Worm (Caenorhabditis elegans) whole organism, late embryonic: Measurements from ENCODE around the gene W04E12.5.
"Not testable (repeated sequence)": the region's sequence is repeated elsewhere in the genome, so short reads cannot be mapped to it uniquely, and the experiment has no call there.

Experiments used
- C08G9.2 ChIP-seq: sonication (generic microtip); optimal IDR thresholded peaks from 2 replicates; lab custom pipeline; 2016; ENCODE audit warnings: mild to moderate bottlenecking, missing genetic modification characterization, moderate library complexity, missing compliant biosample characterization
- F13H6.1 ChIP-seq: sonication (generic microtip); optimal IDR thresholded peaks from 2 replicates; lab custom pipeline; 2016; ENCODE audit warnings: missing genetic modification characterization, missing compliant biosample characterization
- K02D7.2 ChIP-seq: sonication (generic microtip); optimal IDR thresholded peaks from 2 replicates; lab custom pipeline; 2017; ENCODE audit warnings: mild to moderate bottlenecking, missing genetic modification characterization, missing compliant biosample characterization
- K09A11.1 ChIP-seq: sonication (generic microtip); optimal IDR thresholded peaks from 2 replicates; lab custom pipeline; 2017; ENCODE audit warnings: antibody characterized with exemption, mild to moderate bottlenecking, missing genetic modification characterization, missing compliant biosample characterization; ENCODE audit not compliant: insufficient read depth
- T23F11.4 ChIP-seq: fragments of 200-800 bp; sonication (Bioruptor generic); optimal IDR thresholded peaks from 2 replicates; lab custom pipeline; 2018; ENCODE audit warnings: mild to moderate bottlenecking, missing genetic modification characterization, missing compliant biosample characterization
- Y22D7AL.16 ChIP-seq: sonication (generic microtip); optimal IDR thresholded peaks from 2 replicates; lab custom pipeline; 2016; ENCODE audit warnings: missing genetic modification characterization, missing compliant biosample characterization
- ahr-1 ChIP-seq: sonication (generic microtip); optimal IDR thresholded peaks from 2 replicates; lab custom pipeline; 2016; ENCODE audit warnings: missing genetic modification characterization, missing compliant biosample characterization
- ceh-14 ChIP-seq: sonication (generic microtip); optimal IDR thresholded peaks from 2 replicates; lab custom pipeline; 2016; ENCODE audit warnings: missing genotype, missing genetic modification characterization, missing compliant biosample characterization
- ceh-2 ChIP-seq: sonication (generic microtip); optimal IDR thresholded peaks from 2 replicates; lab custom pipeline; 2016; ENCODE audit warnings: missing genotype, missing genetic modification characterization, missing compliant biosample characterization
- ceh-24 ChIP-seq: sonication (generic microtip); optimal IDR thresholded peaks from 2 replicates; lab custom pipeline; 2016; ENCODE audit warnings: mild to moderate bottlenecking, missing genetic modification characterization, missing compliant biosample characterization
- ceh-30 ChIP-seq: fragments of 150-350 bp; optimal IDR thresholded peaks from 2 replicates; lab custom pipeline; 2014; ENCODE audit warnings: missing biosample characterization, missing genetic modification characterization
- ceh-34 ChIP-seq: sonication (generic microtip); optimal IDR thresholded peaks from 2 replicates; lab custom pipeline; 2016; ENCODE audit warnings: mild to moderate bottlenecking, missing genetic modification characterization, missing compliant biosample characterization
- ceh-45 ChIP-seq: fragments of 200-800 bp; sonication (Bioruptor generic); IDR thresholded peaks from 2 replicates; pipeline ENCODE4 v1.3.6; 2022; ENCODE audit warnings: missing genetic modification reagents, missing genetic modification characterization, missing compliant biosample characterization
- ceh-48 ChIP-seq: sonication (generic microtip); optimal IDR thresholded peaks from 2 replicates; lab custom pipeline; 2016; ENCODE audit warnings: missing genetic modification characterization, inconsistent platforms, missing compliant biosample characterization
- che-1 ChIP-seq: sonication (generic microtip); optimal IDR thresholded peaks from 2 replicates; lab custom pipeline; 2016; ENCODE audit warnings: mild to moderate bottlenecking, missing genetic modification characterization, missing compliant biosample characterization
- dmd-4 ChIP-seq: sonication (generic microtip); optimal IDR thresholded peaks from 2 replicates; lab custom pipeline; 2016; ENCODE audit warnings: borderline replicate concordance, missing genetic modification characterization, missing compliant biosample characterization
- elt-2 ChIP-seq: sonication (generic microtip); optimal IDR thresholded peaks from 2 replicates; lab custom pipeline; 2016; ENCODE audit warnings: missing genetic modification reagents, missing genetic modification characterization, missing compliant biosample characterization
- elt-4 ChIP-seq: sonication (generic microtip); optimal IDR thresholded peaks from 2 replicates; lab custom pipeline; 2016; ENCODE audit warnings: missing genetic modification characterization, missing compliant biosample characterization
- hlh-30 ChIP-seq: sonication (generic microtip); optimal IDR thresholded peaks from 2 replicates; lab custom pipeline; 2017; ENCODE audit warnings: antibody characterized with exemption, missing genetic modification characterization, missing compliant biosample characterization; ENCODE audit not compliant: insufficient read depth
- nhr-11 ChIP-seq: fragments of 150-350 bp; optimal IDR thresholded peaks from 2 replicates; lab custom pipeline; 2014; ENCODE audit warnings: missing biosample characterization, missing genetic modification characterization
- nhr-232 ChIP-seq: sonication (generic microtip); optimal IDR thresholded peaks from 2 replicates; lab custom pipeline; 2016; ENCODE audit warnings: missing genetic modification characterization, missing compliant biosample characterization
- npax-4 ChIP-seq: sonication (generic microtip); optimal IDR thresholded peaks from 2 replicates; lab custom pipeline; 2016; ENCODE audit warnings: missing genetic modification characterization, missing compliant biosample characterization
- pag-3 ChIP-seq: sonication (generic microtip); optimal IDR thresholded peaks from 2 replicates; lab custom pipeline; 2016; ENCODE audit warnings: missing compliant biosample characterization, missing genetic modification characterization, borderline replicate concordance
- pqm-1 ChIP-seq: sonication (generic microtip); optimal IDR thresholded peaks from 2 replicates; lab custom pipeline; 2016; ENCODE audit warnings: missing genetic modification characterization, missing compliant biosample characterization
- pros-1 ChIP-seq: fragments of 150-350 bp; optimal IDR thresholded peaks from 2 replicates; lab custom pipeline; 2014; ENCODE audit warnings: missing biosample characterization, missing genetic modification reagents, missing genetic modification characterization
- sox-4 ChIP-seq: sonication (generic microtip); optimal IDR thresholded peaks from 2 replicates; lab custom pipeline; 2017; ENCODE audit warnings: mild to moderate bottlenecking, missing genetic modification characterization, inconsistent platforms, missing compliant biosample characterization
- syd-9 ChIP-seq: sonication (generic microtip); optimal IDR thresholded peaks from 2 replicates; lab custom pipeline; 2016; ENCODE audit warnings: mild to moderate bottlenecking, missing genetic modification characterization, moderate library complexity, missing compliant biosample characterization
- tbx-7 ChIP-seq: sonication (generic microtip); optimal IDR thresholded peaks from 2 replicates; lab custom pipeline; 2016; ENCODE audit warnings: missing genotype, missing genetic modification characterization, missing compliant biosample characterization
- unc-42 ChIP-seq: sonication (generic microtip); optimal IDR thresholded peaks from 2 replicates; lab custom pipeline; 2016; ENCODE audit warnings: missing genotype, missing genetic modification characterization, missing compliant biosample characterization
- unc-55 ChIP-seq: sonication (generic microtip); optimal IDR thresholded peaks from 2 replicates; lab custom pipeline; 2017; ENCODE audit warnings: missing biosample characterization, missing genetic modification reagents, missing genetic modification characterization
- ztf-16 ChIP-seq: sonication (generic microtip); optimal IDR thresholded peaks from 2 replicates; lab custom pipeline; 2017; ENCODE audit warnings: missing genetic modification characterization, missing compliant biosample characterization

The W04E12.5 gene

ce11 chrV:19745852-19746251, at the start of gene W04E12.5:
TSS of gene W04E12.5 (plus strand) at chrV:19746152.
- TF ChIP-seq syd-9 (tag; lab: Kevin White, UChicago) = no peak
- no peak for TF ChIP-seq ahr-1 (tag; lab: Kevin White, UChicago)
- no peak for TF ChIP-seq pqm-1
- no peak for TF ChIP-seq pros-1 (tag; lab: Kevin White, UChicago)
- TF ChIP-seq npax-4 (tag; lab: Kevin White, UChicago) = no peak
- no peak for TF ChIP-seq K02D7.2 (tag; lab: Kevin White, UChicago)

- no peak for TF ChIP-seq K02D7.2 (tag; lab: Kevin White, UChicago)
- peak; percentile 85 for TF ChIP-seq elt-2 (tag; lab: Kevin White, UChicago)
Observed at ce11 chrV:19697348-19698172, 48.4 kb upstream of the W04E12.5 start, which contains the start of the genes Y43F8C.13 and ani-3. TSS of gene Y43F8C.13 (minus strand) at chrV:19697398. TSS of gene ani-3 (plus strand) at chrV:19697732.

ce11 chrV:19708849-19709248, 37.1 kb upstream of the W04E12.5 start, which contains the start of gene srv-3:
TSS of gene srv-3 (minus strand) at chrV:19708949.
- TF ChIP-seq ceh-45 (GFP tag; lab: Robert Waterston, UW) = no peak
- TF ChIP-seq ceh-24 (tag; lab: Kevin White, UChicago) = no peak
- TF ChIP-seq che-1 = no peak
- no peak for TF ChIP-seq Y22D7AL.16 (tag; lab: Kevin White, UChicago)
- TF ChIP-seq hlh-30 (tag; lab: Kevin White, UChicago) = no peak
- TF ChIP-seq pqm-1 = no peak
- no peak for TF ChIP-seq K02D7.2 (tag; lab: Kevin White, UChicago)
- TF ChIP-seq ztf-16 (tag; lab: Kevin White, UChicago) = no peak
- TF ChIP-seq tbx-7 = no peak
- TF ChIP-seq ceh-48 (tag; lab: Kevin White, UChicago) = no peak
- TF ChIP-seq elt-2 (tag; lab: Kevin White, UChicago) = no peak
- TF ChIP-seq dmd-4 (tag; lab: Kevin White, UChicago) = no peak
- TF ChIP-seq K09A11.1 = no peak

ce11 chrV:19710514-19710913, 35.4 kb upstream of the W04E12.5 start, which contains the start of gene Y43F8C.15:
TSS of gene Y43F8C.15 (minus strand) at chrV:19710614.
- not testable (repeated sequence) for TF ChIP-seq ceh-30 (tag; lab: Kevin White, UChicago); K09A11.1; elt-4

ce11 chrV:19711646-19712045, 34.3 kb upstream of the W04E12.5 start, which contains the start of gene Y43F8C.23:
TSS of gene Y43F8C.23 (minus strand) at chrV:19711746.
- TF ChIP-seq tbx-7; ztf-16 (tag; lab: Kevin White, UChicago); dmd-4 (tag; lab: Kevin White, UChicago): not testable (repeated sequence)
- TF ChIP-seq, all 69 proteins: peak for 0; not testable (repeated sequence) for 69

- no peak for TF ChIP-seq T23F11.4
Observed at ce11 chrV:19715419-19715818, 30.5 kb upstream of the W04E12.5 start, which contains the start of gene Y43F8C.16. TSS of gene Y43F8C.16 (minus strand) at chrV:19715519.

- TF ChIP-seq unc-55 (GFP tag; lab: Kevin White, UChicago) = no peak
- no peak for TF ChIP-seq F13H6.1 (tag; lab: Kevin White, UChicago)
- no peak for TF ChIP-seq unc-42 (tag; lab: Kevin White, UChicago)
- TF ChIP-seq sox-4 (tag; lab: Kevin White, UChicago) = no peak
- no peak for TF ChIP-seq ceh-24 (tag; lab: Kevin White, UChicago)
- no peak for TF ChIP-seq nhr-11 (tag; lab: Kevin White, UChicago)
- TF ChIP-seq ahr-1 (tag; lab: Kevin White, UChicago) = no peak
- TF ChIP-seq ceh-2 (tag; lab: Kevin White, UChicago) = no peak
- no peak for TF ChIP-seq pag-3 (tag; lab: Kevin White, UChicago)
- TF ChIP-seq C08G9.2 (tag; lab: Kevin White, UChicago) = no peak
- no peak for TF ChIP-seq ceh-14 (tag; lab: Kevin White, UChicago)
- no peak for TF ChIP-seq nhr-232
- no peak for TF ChIP-seq che-1
- TF ChIP-seq ceh-45 (GFP tag; lab: Robert Waterston, UW) = no peak
- no peak for TF ChIP-seq ceh-34
- TF ChIP-seq, all 69 proteins: peak for 0
Observed at ce11 chrV:19715847-19716246, 30.1 kb upstream of the W04E12.5 start, which contains the start of gene Y43F8C.17. TSS of gene Y43F8C.17 (plus strand) at chrV:19716147.
